Fruit fly (Drosophila melanogaster) S2 (cell line): ENCODE results near the gene CG14668.

Experiments
- CG8478 ChIP-seq: fragments of >200 bp; optimal IDR thresholded peaks from 2 replicates; lab custom pipeline; 2018
- CTCF ChIP-seq, 2 experiments: fragments of >200 bp; optimal IDR thresholded peaks; 2 replicates each; lab custom pipeline; 2018

CG14668 gene

dm6 chr3R:5355135-5355493 lies 32.4 kb downstream of the CG14668 start:
- TF ChIP-seq CTCF (optimal IDR thresholded peaks at IDR 0.05; lab: Kevin White, UChicago): no peak
- no peak for TF ChIP-seq CG8478 (lab: Kevin White, UChicago)

- TF ChIP-seq CG8478 (lab: Kevin White, UChicago) (no peak), CTCF (optimal IDR thresholded peaks at IDR 0.05; lab: Kevin White, UChicago) (no peak)
These were observed 32.9 kb downstream of the CG14668 start, which contains the start of the genes CG11999 and CG1161 for dm6 chr3R:5354373-5355134. TSS of gene CG11999 (minus strand) at chr3R:5354747. TSS of gene CG1161 (plus strand) at chr3R:5355092.

- TF ChIP-seq CTCF (optimal IDR thresholded peaks at IDR 0.05; lab: Kevin White, UChicago) (no peak), CG8478 (lab: Kevin White, UChicago) (no peak)
These were observed 37.0 kb downstream of the CG14668 start, which contains the start of gene mtd for dm6 chr3R:5350393-5350972. TSS of gene mtd (minus strand) at chr3R:5350443.

- TF ChIP-seq CG8478 (lab: Kevin White, UChicago): no peak
- no peak for TF ChIP-seq CTCF (optimal IDR thresholded peaks at IDR 0.05; lab: Kevin White, UChicago)
These were observed 40.6 kb downstream of the CG14668 start for dm6 chr3R:5346707-5347323.
